Worm (Caenorhabditis elegans) whole organism, L1 larva: Measurements from ENCODE around the gene col-44.

Experiments
- ceh-90 ChIP-seq: sonication (generic microtip); optimal IDR thresholded peaks from 2 replicates; lab custom pipeline; 2016; ENCODE audit warnings: missing genetic modification characterization, missing compliant biosample characterization
- elt-3 ChIP-seq, 6 experiments: fragments of 150-350 bp in 1 of 6; sonication (generic microtip); optimal IDR thresholded peaks; 2 replicates each; lab custom pipeline; 2017 to 2018; ENCODE audit warnings: missing biosample characterization in 6 of 6, missing genetic modification characterization in 6 of 6, inconsistent platforms in 1 of 6
- fkh-10 ChIP-seq: sonication (generic microtip); optimal IDR thresholded peaks from 2 replicates; lab custom pipeline; 2017; ENCODE audit warnings: missing biosample characterization, missing genetic modification reagents, missing genetic modification characterization
- fkh-4 ChIP-seq: sonication (generic microtip); optimal IDR thresholded peaks from 2 replicates; lab custom pipeline; 2016; ENCODE audit warnings: missing compliant biosample characterization, missing genetic modification characterization, borderline replicate concordance
- lin-39 ChIP-seq: fragments of 150-350 bp; optimal IDR thresholded peaks from 2 replicates; lab custom pipeline; 2014; ENCODE audit warnings: missing biosample characterization, missing genetic modification reagents, missing genetic modification characterization
- nhr-28 ChIP-seq: fragments of 150-350 bp; optimal IDR thresholded peaks from 2 replicates; lab custom pipeline; 2014; ENCODE audit warnings: missing biosample characterization, missing genetic modification characterization
- skn-1 ChIP-seq: fragments of 150-350 bp; optimal IDR thresholded peaks from 2 replicates; lab custom pipeline; 2014; ENCODE audit warnings: missing biosample characterization, missing genetic modification characterization
- tbx-2 ChIP-seq: sonication (generic microtip); optimal IDR thresholded peaks from 2 replicates; lab custom pipeline; 2016; ENCODE audit warnings: missing genetic modification characterization, missing compliant biosample characterization
- tlp-1 ChIP-seq: fragments of 150-350 bp; optimal IDR thresholded peaks from 2 replicates; lab custom pipeline; 2014; ENCODE audit warnings: missing biosample characterization, missing genetic modification characterization
- unc-62 ChIP-seq: fragments of 150-350 bp; optimal IDR thresholded peaks from 2 replicates; lab custom pipeline; 2014; ENCODE audit warnings: missing biosample characterization, missing genetic modification reagents, missing genetic modification characterization

- TF ChIP-seq fkh-4 (no peak), unc-62 (no peak), elt-3 (tag; optimal IDR thresholded peaks at IDR 0.05; lab: Kevin White, UChicago) (no peak), tbx-2 (tag; lab: Kevin White, UChicago) (no peak), fkh-10 (GFP tag; lab: Kevin White, UChicago) (no peak), nhr-28 (tag; lab: Kevin White, UChicago) (no peak), lin-39 (tag; lab: Kevin White, UChicago) (peak; percentile 32), tlp-1 (no peak), ceh-90 (tag; lab: Kevin White, UChicago) (no peak), skn-1 (tag; lab: Kevin White, UChicago) (no peak)
Measured at ce11 chrX:13561954-13562353, 29.3 kb upstream of the col-44 start.
